Worm (Caenorhabditis elegans): ENCODE data around the gene ptr-5.

ce11 chrX:17368542-17368941 lies 50.2 kb downstream of the ptr-5 start, which contains the start of gene mfsd-10:
- TF ChIP-seq nhr-11 (tag; optimal IDR thresholded peaks at IDR 0.05), result no peak
- no peak for TF ChIP-seq snpc-4 (tag; optimal IDR thresholded peaks at IDR 0.05)
- no peak for TF ChIP-seq nhr-77 (tag; optimal IDR thresholded peaks at IDR 0.05)

Measured in whole organism, L3 larva.